Fruit fly (Drosophila melanogaster) whole organism, adult: ENCODE measurements around the gene gammaTub23C.

ENCODE experiments used
- CG7045 ChIP-seq: fragments of 200-800 bp; sonication (Bioruptor generic); optimal IDR thresholded peaks from 2 replicates; lab custom pipeline; 2017; ENCODE audit warnings: missing biosample characterization, mild to moderate bottlenecking, missing genetic modification characterization
- CG7101 ChIP-seq: fragments of 200-800 bp; sonication (Bioruptor generic); optimal IDR thresholded peaks from 2 replicates; lab custom pipeline; 2018; ENCODE audit warnings: missing biosample characterization, mild to moderate bottlenecking, missing genetic modification characterization, moderate library complexity
- Clk ChIP-seq: fragments of 200-800 bp; sonication (Bioruptor generic); optimal IDR thresholded peaks from 2 replicates; lab custom pipeline; 2017; ENCODE audit warnings: missing biosample characterization, missing genetic modification characterization
- Crg-1 ChIP-seq: fragments of 200-800 bp; sonication (Bioruptor generic); optimal IDR thresholded peaks from 2 replicates; lab custom pipeline; 2016; ENCODE audit warnings: missing biosample characterization, missing genetic modification characterization
- Mnt ChIP-seq: fragments of 200-800 bp; sonication (Bioruptor generic); optimal IDR thresholded peaks from 2 replicates; lab custom pipeline; 2016; ENCODE audit warnings: missing biosample characterization, mild to moderate bottlenecking, missing genetic modification characterization
- cic ChIP-seq: fragments of 200-800 bp; sonication (Bioruptor generic); optimal IDR thresholded peaks from 2 replicates; lab custom pipeline; 2017; ENCODE audit warnings: missing biosample characterization, mild to moderate bottlenecking, missing genetic modification characterization, moderate library complexity
- cnc ChIP-seq, 2 experiments: fragments of >200 bp; optimal IDR thresholded peaks; 2 replicates each; lab custom pipeline; 2017
- kay ChIP-seq: fragments of 200-800 bp; sonication (Bioruptor generic); peaks from one replicate; lab custom pipeline; 2016; ENCODE audit warnings: missing biosample characterization, missing genetic modification characterization, borderline replicate concordance
- pad ChIP-seq: fragments of 200-800 bp; sonication (Bioruptor generic); optimal IDR thresholded peaks from 3 replicates; lab custom pipeline; 2017; ENCODE audit warnings: missing biosample characterization, missing genetic modification characterization, mild to moderate bottlenecking, moderate library complexity, missing genetic modification reagents
- toe ChIP-seq: fragments of 200-800 bp; sonication (Bioruptor generic); optimal IDR thresholded peaks from 2 replicates; lab custom pipeline; 2016; ENCODE audit warnings: missing biosample characterization, missing genetic modification characterization

DNA sequence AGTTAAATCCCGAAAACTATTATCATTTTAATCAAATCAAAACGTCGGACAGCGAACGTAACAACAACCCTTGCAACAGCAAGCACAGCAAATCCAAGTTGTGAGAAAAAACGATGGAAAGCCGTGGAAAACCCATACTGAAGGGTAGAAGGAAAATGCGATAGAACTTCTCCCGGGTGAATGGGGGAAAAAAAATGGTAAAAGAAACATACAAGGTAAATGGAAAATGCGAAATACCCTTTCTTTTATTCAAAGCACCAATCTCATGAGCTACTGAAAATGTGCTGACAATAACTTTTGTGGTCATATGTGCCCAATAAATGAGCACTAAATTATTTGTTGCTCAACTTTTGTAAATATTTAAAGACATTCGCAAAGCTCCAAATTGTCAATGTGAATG lies 33.0 kb upstream of the gammaTub23C start:
- TF ChIP-seq kay (GFP tag; lab: Kevin White, UChicago), result peak; percentile 53
- no peak for TF ChIP-seq pad
- TF ChIP-seq Clk (GFP tag; lab: Kevin White, UChicago), result no peak
- no peak for TF ChIP-seq cic (GFP tag; lab: Kevin White, UChicago)
- TF ChIP-seq CG7101 (tag; lab: Kevin White, UChicago), result no peak
- TF ChIP-seq Crg-1 (GFP tag; lab: Kevin White, UChicago), result no peak
- no peak for TF ChIP-seq cnc (optimal IDR thresholded peaks at IDR 0.05; lab: Kevin White, UChicago)
- no peak for TF ChIP-seq toe (GFP tag; lab: Kevin White, UChicago)
- no peak for TF ChIP-seq Mnt (GFP tag; lab: Kevin White, UChicago)
- TF ChIP-seq CG7045, result no peak
